Worm (Caenorhabditis elegans) whole organism, mixed stage, embryonic: ENCODE measurements around the gene nhr-92.

Experiments
- M03D4.4 ChIP-seq: sonication (generic microtip); optimal IDR thresholded peaks from 2 replicates; lab custom pipeline; 2017; ENCODE audit warnings: mild to moderate bottlenecking, missing genetic modification characterization, missing compliant biosample characterization
- bed-3 ChIP-seq: fragments of 200-800 bp; sonication (Bioruptor generic); optimal IDR thresholded peaks from 3 replicates; lab custom pipeline; 2018; ENCODE audit warnings: mild to moderate bottlenecking, missing genetic modification characterization, moderate library complexity, missing compliant biosample characterization
- blmp-1 ChIP-seq: fragments of 150-350 bp; optimal IDR thresholded peaks from 2 replicates; lab custom pipeline; 2014; ENCODE audit warnings: missing biosample characterization, missing genetic modification characterization
- ceh-39 ChIP-seq: fragments of 150-350 bp; optimal IDR thresholded peaks from 2 replicates; lab custom pipeline; 2014; ENCODE audit warnings: missing biosample characterization, missing genetic modification characterization
- ceh-43 ChIP-seq: fragments of 200-800 bp; sonication (Bioruptor generic); optimal IDR thresholded peaks from 2 replicates; lab custom pipeline; 2018; ENCODE audit warnings: mild to moderate bottlenecking, missing genetic modification characterization, moderate library complexity, missing compliant biosample characterization
- ceh-83 ChIP-seq: fragments of 200-800 bp; sonication (Bioruptor generic); optimal IDR thresholded peaks from 2 replicates; lab custom pipeline; 2018; ENCODE audit warnings: mild to moderate bottlenecking, missing genetic modification characterization, missing compliant biosample characterization
- ces-1 ChIP-seq: fragments of 150-350 bp; optimal IDR thresholded peaks from 2 replicates; lab custom pipeline; 2014; ENCODE audit warnings: missing biosample characterization, missing genetic modification reagents, missing genetic modification characterization
- cnd-1 ChIP-seq: fragments of 200-800 bp; sonication (Bioruptor generic); optimal IDR thresholded peaks from 2 replicates; lab custom pipeline; 2018; ENCODE audit warnings: mild to moderate bottlenecking, missing genetic modification characterization, missing compliant biosample characterization
- elt-1 ChIP-seq: sonication (generic microtip); optimal IDR thresholded peaks from 2 replicates; lab custom pipeline; 2017; ENCODE audit warnings: missing genetic modification characterization, mild to moderate bottlenecking, missing compliant biosample characterization, antibody characterized with exemption, moderate library complexity, borderline replicate concordance; ENCODE audit not compliant: insufficient read depth
- elt-3 ChIP-seq: fragments of 150-350 bp; optimal IDR thresholded peaks from 2 replicates; lab custom pipeline; 2014; ENCODE audit warnings: missing biosample characterization, missing genetic modification characterization
- flh-1 ChIP-seq: fragments of 200-800 bp; sonication (Bioruptor generic); optimal IDR thresholded peaks from 2 replicates; lab custom pipeline; 2018; ENCODE audit warnings: mild to moderate bottlenecking, missing genetic modification characterization, moderate library complexity, missing compliant biosample characterization
- ham-2 ChIP-seq: fragments of 200-800 bp; sonication (Bioruptor generic); optimal IDR thresholded peaks from 2 replicates; lab custom pipeline; 2018; ENCODE audit warnings: mild to moderate bottlenecking, missing genetic modification characterization, missing compliant biosample characterization
- hlh-1 ChIP-seq: fragments of 150-350 bp; optimal IDR thresholded peaks from 2 replicates; lab custom pipeline; 2014; ENCODE audit warnings: missing biosample characterization, missing genetic modification reagents, missing genetic modification characterization
- lin-32 ChIP-seq: fragments of 200-800 bp; sonication (Bioruptor generic); optimal IDR thresholded peaks from 2 replicates; lab custom pipeline; 2018; ENCODE audit warnings: mild to moderate bottlenecking, missing genetic modification characterization, missing compliant biosample characterization
- lsy-2 ChIP-seq: fragments of 150-350 bp; optimal IDR thresholded peaks from 2 replicates; lab custom pipeline; 2014; ENCODE audit warnings: missing biosample characterization, missing genetic modification characterization
- mab-5 ChIP-seq: fragments of 150-350 bp; optimal IDR thresholded peaks from 2 replicates; lab custom pipeline; 2014; ENCODE audit warnings: missing biosample characterization, missing genetic modification characterization
- mls-2 ChIP-seq: sonication (generic microtip); optimal IDR thresholded peaks from 2 replicates; lab custom pipeline; 2016; ENCODE audit warnings: mild to moderate bottlenecking, missing genetic modification characterization, moderate library complexity, missing compliant biosample characterization
- nhr-12 ChIP-seq: fragments of 150-350 bp; optimal IDR thresholded peaks from 2 replicates; lab custom pipeline; 2014; ENCODE audit warnings: missing biosample characterization, missing genetic modification characterization
- nhr-2 ChIP-seq: fragments of 150-350 bp; optimal IDR thresholded peaks from 2 replicates; lab custom pipeline; 2014; ENCODE audit warnings: missing biosample characterization, missing genetic modification characterization
- nhr-237 ChIP-seq: fragments of 150-350 bp; optimal IDR thresholded peaks from 2 replicates; lab custom pipeline; 2014; ENCODE audit warnings: missing biosample characterization, missing genetic modification characterization
- nhr-28 ChIP-seq: fragments of 150-350 bp; optimal IDR thresholded peaks from 2 replicates; lab custom pipeline; 2014; ENCODE audit warnings: missing biosample characterization, missing genetic modification characterization
- pha-4 ChIP-seq: fragments of 150-350 bp; optimal IDR thresholded peaks from 2 replicates; lab custom pipeline; 2018; ENCODE audit warnings: missing biosample characterization, missing genetic modification reagents, missing genetic modification characterization
- sem-2 ChIP-seq: fragments of 200-800 bp; sonication (Bioruptor generic); optimal IDR thresholded peaks from 2 replicates; lab custom pipeline; 2018; ENCODE audit warnings: mild to moderate bottlenecking, missing genetic modification characterization, missing compliant biosample characterization
- snpc-4 ChIP-seq: fragments of 150-350 bp; optimal IDR thresholded peaks from 2 replicates; lab custom pipeline; 2014; ENCODE audit warnings: missing biosample characterization, missing genetic modification characterization
- sptf-1 ChIP-seq: sonication (generic microtip); optimal IDR thresholded peaks from 2 replicates; lab custom pipeline; 2017; ENCODE audit warnings: mild to moderate bottlenecking, missing genetic modification characterization, moderate library complexity, missing compliant biosample characterization
- tbx-8 ChIP-seq: fragments of 200-800 bp; sonication (Bioruptor generic); optimal IDR thresholded peaks from 2 replicates; lab custom pipeline; 2018; ENCODE audit warnings: mild to moderate bottlenecking, missing genetic modification characterization, moderate library complexity, missing compliant biosample characterization
- unc-120 ChIP-seq: sonication (generic microtip); optimal IDR thresholded peaks from 2 replicates; lab custom pipeline; 2017; ENCODE audit warnings: missing genetic modification characterization, missing compliant biosample characterization; ENCODE audit not compliant: poor library complexity, severe bottlenecking
- unc-39 ChIP-seq: fragments of 150-350 bp; optimal IDR thresholded peaks from 2 replicates; lab custom pipeline; 2014; ENCODE audit warnings: missing biosample characterization, missing genetic modification characterization
- unc-62 ChIP-seq: fragments of 150-350 bp; optimal IDR thresholded peaks from 2 replicates; lab custom pipeline; 2014; ENCODE audit warnings: missing biosample characterization, missing genetic modification reagents, missing genetic modification characterization
- zip-8 ChIP-seq: fragments of 150-350 bp; optimal IDR thresholded peaks from 2 replicates; lab custom pipeline; 2014; ENCODE audit warnings: missing biosample characterization, missing genetic modification characterization
- ztf-11 ChIP-seq: fragments of 150-350 bp; optimal IDR thresholded peaks from 2 replicates; lab custom pipeline; 2014; ENCODE audit warnings: missing biosample characterization, missing genetic modification characterization

Gene nhr-92

DNA sequence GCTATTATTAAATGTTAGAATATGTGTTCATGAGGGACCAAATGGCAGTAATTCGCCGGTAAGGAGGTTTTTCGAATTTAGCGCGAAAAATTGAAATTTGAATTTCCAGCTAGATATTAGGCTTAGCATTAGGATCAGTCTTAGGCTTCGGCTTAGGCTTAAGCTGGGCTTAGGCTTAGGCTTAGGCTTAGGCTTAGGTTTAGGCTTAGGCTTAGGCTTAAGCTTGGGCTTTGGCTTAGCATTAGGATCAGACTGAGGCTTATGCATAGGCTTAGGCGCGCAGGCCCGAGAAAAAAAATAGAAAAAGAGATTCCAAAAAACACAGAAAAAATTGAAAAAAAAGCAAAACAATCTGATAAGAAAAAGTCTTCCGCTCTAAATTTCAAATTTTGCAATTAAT is 8.4 kb downstream of the nhr-92 start:
- TF ChIP-seq nhr-12 (tag; lab: Kevin White, UChicago): no peak
- no peak for TF ChIP-seq unc-120
- no peak for TF ChIP-seq blmp-1 (tag; lab: Kevin White, UChicago)
- TF ChIP-seq nhr-237 (tag; lab: Kevin White, UChicago): no peak
- TF ChIP-seq M03D4.4 (tag; lab: Kevin White, UChicago): no peak
- no peak for TF ChIP-seq unc-62 (GFP tag; lab: Kevin White, UChicago)
- TF ChIP-seq ces-1 (GFP tag; lab: Kevin White, UChicago): no peak
- no peak for TF ChIP-seq unc-39 (tag; lab: Kevin White, UChicago)
- TF ChIP-seq sem-2 (GFP tag; lab: Kevin White, UChicago): no peak
- no peak for TF ChIP-seq zip-8 (tag; lab: Kevin White, UChicago)

DNA sequence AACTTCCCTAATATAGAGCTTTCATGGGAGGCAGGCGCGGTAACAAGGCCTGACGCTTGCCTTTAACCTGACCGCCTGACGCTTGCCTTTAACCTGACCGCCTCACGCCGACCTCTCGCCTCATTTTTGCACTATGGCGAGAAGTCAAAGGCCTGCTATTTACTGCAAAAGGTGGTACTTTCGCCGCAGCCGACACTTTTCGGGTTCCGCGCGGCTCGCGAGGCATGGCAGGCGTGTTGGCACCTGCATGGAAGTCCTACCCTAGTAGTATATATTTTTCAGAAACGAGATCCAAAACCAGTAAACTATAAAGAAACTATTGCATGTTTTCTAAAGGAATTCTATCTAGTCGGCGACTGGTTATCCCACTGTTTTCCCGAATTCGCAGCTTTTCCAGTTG is 8.8 kb downstream of the nhr-92 start:
- TF ChIP-seq elt-3: no peak
- no peak for TF ChIP-seq pha-4 (tag; lab: Kevin White, UChicago)
- no peak for TF ChIP-seq nhr-12 (tag; lab: Kevin White, UChicago)
- no peak for TF ChIP-seq sptf-1
- no peak for TF ChIP-seq zip-8 (tag; lab: Kevin White, UChicago)
- no peak for TF ChIP-seq M03D4.4 (tag; lab: Kevin White, UChicago)
- TF ChIP-seq cnd-1 (tag; lab: Kevin White, UChicago): no peak
- TF ChIP-seq ceh-43 (GFP tag; lab: Kevin White, UChicago): no peak
- TF ChIP-seq nhr-237 (tag; lab: Kevin White, UChicago): no peak
- TF ChIP-seq tbx-8 (GFP tag; lab: Kevin White, UChicago): no peak
- TF ChIP-seq bed-3: no peak
- no peak for TF ChIP-seq flh-1 (GFP tag; lab: Kevin White, UChicago)
- no peak for TF ChIP-seq snpc-4 (tag; lab: Kevin White, UChicago)
- TF ChIP-seq mls-2: no peak
- no peak for TF ChIP-seq ham-2
- no peak for TF ChIP-seq blmp-1 (tag; lab: Kevin White, UChicago)
- TF ChIP-seq ceh-83: no peak
- no peak for TF ChIP-seq nhr-28 (tag; lab: Kevin White, UChicago)
- TF ChIP-seq sem-2 (GFP tag; lab: Kevin White, UChicago): no peak

DNA sequence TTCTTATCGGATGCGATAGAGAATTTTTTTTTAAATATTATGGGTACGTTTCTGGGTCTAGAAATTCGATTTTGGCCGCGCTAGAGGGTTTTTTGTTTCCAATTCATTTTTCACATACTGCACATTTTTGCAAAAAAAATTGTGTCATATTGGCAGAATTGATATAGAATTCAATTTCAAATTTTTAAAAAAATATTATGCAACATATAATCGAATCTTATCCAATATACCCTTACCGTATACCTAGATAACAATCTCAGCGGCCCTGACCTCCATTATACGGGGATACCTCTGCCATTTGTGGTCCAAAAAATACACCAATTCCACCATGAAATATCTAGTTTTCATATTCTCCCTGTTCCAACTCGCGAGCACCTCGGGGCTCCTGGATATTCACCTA is 11.8 kb downstream of the nhr-92 start, which contains the start of gene cpg-24:
cpg-24 (plus strand) TSS at position 301 of the 400 bp plus-strand sequence.
- TF ChIP-seq mls-2 (no peak), nhr-28 (tag; lab: Kevin White, UChicago) (no peak), cnd-1 (tag; lab: Kevin White, UChicago) (no peak), zip-8 (tag; lab: Kevin White, UChicago) (no peak), pha-4 (tag; lab: Kevin White, UChicago) (no peak), ceh-39 (tag; lab: Kevin White, UChicago) (no peak), flh-1 (GFP tag; lab: Kevin White, UChicago) (no peak), M03D4.4 (tag; lab: Kevin White, UChicago) (no peak), nhr-2 (tag; lab: Kevin White, UChicago) (no peak), tbx-8 (GFP tag; lab: Kevin White, UChicago) (no peak), unc-62 (GFP tag; lab: Kevin White, UChicago) (no peak), mab-5 (tag; lab: Kevin White, UChicago) (no peak), lin-32 (GFP tag; lab: Kevin White, UChicago) (no peak), elt-1 (peak; percentile 4), hlh-1 (no peak), lsy-2 (tag; lab: Kevin White, UChicago) (peak; percentile 9), ztf-11 (no peak), ham-2 (no peak)

DNA sequence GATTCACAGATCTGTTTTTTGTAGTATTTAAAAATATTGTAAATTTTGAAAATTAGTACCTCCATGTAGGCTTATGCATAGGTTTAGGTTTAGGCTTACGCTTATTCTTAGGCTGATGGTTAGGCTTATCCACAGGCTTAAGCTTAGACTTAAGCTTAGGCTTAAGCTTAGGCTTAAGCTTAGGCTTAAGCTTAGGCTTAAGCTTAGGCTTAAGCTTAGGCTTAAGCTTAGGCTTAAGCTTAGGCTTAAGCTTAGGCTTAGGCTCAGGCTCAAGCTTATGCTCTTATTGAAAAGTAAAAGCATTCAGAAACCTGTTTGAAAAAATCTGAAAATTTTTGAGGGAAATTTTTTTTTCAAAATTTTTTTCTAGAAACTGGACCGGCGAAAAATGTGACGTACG is 12.7 kb downstream of the nhr-92 start:
- no peak for TF ChIP-seq ztf-11
- TF ChIP-seq ham-2: peak; percentile 51

DNA sequence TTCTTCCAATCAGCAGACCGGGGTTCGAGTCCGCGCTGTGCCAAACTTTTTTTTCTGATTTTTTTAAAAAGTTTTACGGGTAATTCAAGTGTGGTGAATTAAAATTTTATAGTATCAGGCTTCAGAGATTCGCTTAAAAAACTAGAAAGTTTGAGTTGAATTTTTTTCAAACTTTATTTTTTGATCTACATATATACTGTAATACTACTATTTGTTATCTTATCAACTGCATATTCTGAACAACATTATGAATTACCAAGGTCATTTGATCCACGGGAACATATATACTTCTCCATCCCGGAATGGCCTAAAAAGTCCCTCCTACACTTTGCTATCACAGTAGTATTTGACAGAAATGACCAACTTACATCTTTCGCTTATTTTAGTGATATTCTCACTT is 13.6 kb downstream of the nhr-92 start, which contains the start of gene Y41D4B.6:
Y41D4B.6 (plus strand) TSS at position 301 of the 400 bp plus-strand sequence.
- TF ChIP-seq pha-4 (tag; lab: Kevin White, UChicago) (no peak), unc-120 (no peak)
